Fruit fly (Drosophila melanogaster) whole organism, embryonic: ENCODE measurements around the gene Dok.

Experiments
- B-H2 ChIP-seq: fragments of 200-800 bp; sonication (Bioruptor generic); optimal IDR thresholded peaks from 2 replicates; lab custom pipeline; 2018; ENCODE audit warnings: missing biosample characterization, mild to moderate bottlenecking, missing genetic modification characterization
- CG10565 ChIP-seq: fragments of 200-800 bp; sonication (Bioruptor generic); optimal IDR thresholded peaks from 3 replicates; lab custom pipeline; 2016; ENCODE audit warnings: missing biosample characterization, mild to moderate bottlenecking, missing genetic modification characterization
- CG14860 ChIP-seq: fragments of 200-800 bp; sonication (Bioruptor generic); IDR thresholded peaks from 3 replicates; pipeline ENCODE4 v1.3.6; 2022; ENCODE audit warnings: missing biosample characterization, missing genetic modification characterization; ENCODE audit not compliant: partially characterized antibody
- CG15269 ChIP-seq: fragments of 200-800 bp; sonication (Bioruptor generic); optimal IDR thresholded peaks from 2 replicates; lab custom pipeline; 2018; ENCODE audit warnings: missing biosample characterization, mild to moderate bottlenecking, missing genetic modification characterization, moderate library complexity
- CG15514 ChIP-seq: fragments of 200-800 bp; sonication (Bioruptor generic); optimal IDR thresholded peaks from 3 replicates; lab custom pipeline; 2017; ENCODE audit warnings: missing biosample characterization, missing genetic modification characterization, mild to moderate bottlenecking, moderate library complexity, missing genetic modification reagents
- CG15696 ChIP-seq: fragments of 200-800 bp; sonication (Bioruptor generic); optimal IDR thresholded peaks from 2 replicates; lab custom pipeline; 2019; ENCODE audit warnings: missing biosample characterization, mild to moderate bottlenecking, missing genetic modification characterization, moderate library complexity
- CG2199 ChIP-seq: fragments of 200-800 bp; sonication (Bioruptor generic); IDR thresholded peaks from 3 replicates; pipeline ENCODE4 v1.3.6; 2022; ENCODE audit warnings: missing biosample characterization, missing genetic modification characterization
- CG2678 ChIP-seq: fragments of 200-800 bp; sonication (Bioruptor generic); optimal IDR thresholded peaks from 3 replicates; lab custom pipeline; 2019; ENCODE audit warnings: missing biosample characterization, mild to moderate bottlenecking, missing genetic modification characterization, moderate library complexity
- CG30020 ChIP-seq: fragments of 200-800 bp; optimal IDR thresholded peaks from 2 replicates; lab custom pipeline; 2019; ENCODE audit warnings: missing biosample characterization, mild to moderate bottlenecking, missing genetic modification characterization, moderate library complexity
- CG3065 ChIP-seq: fragments of 200-800 bp; sonication (Bioruptor generic); optimal IDR thresholded peaks from 2 replicates; lab custom pipeline; 2016; ENCODE audit warnings: missing biosample characterization, missing genetic modification characterization
- CG33557 ChIP-seq: fragments of 200-800 bp; sonication (Bioruptor generic); optimal IDR thresholded peaks from 2 replicates; lab custom pipeline; 2019; ENCODE audit warnings: missing biosample characterization, mild to moderate bottlenecking, missing genetic modification characterization, moderate library complexity
- CG3847 ChIP-seq: fragments of 200-800 bp; sonication (Bioruptor generic); IDR thresholded peaks from 2 replicates; pipeline ENCODE4 v1.3.6; 2022; ENCODE audit warnings: missing biosample characterization, missing genetic modification characterization
- CG7372 ChIP-seq: fragments of 200-800 bp; sonication (Bioruptor generic); IDR thresholded peaks from 2 replicates; pipeline ENCODE4 v1.3.6; 2022; ENCODE audit warnings: missing biosample characterization, missing genetic modification characterization
- CG7745 ChIP-seq: fragments of 200-800 bp; sonication (Bioruptor generic); optimal IDR thresholded peaks from 2 replicates; lab custom pipeline; 2018; ENCODE audit warnings: missing biosample characterization, mild to moderate bottlenecking, missing genetic modification characterization, moderate library complexity
- CG8281 ChIP-seq: fragments of 200-800 bp; sonication (Bioruptor generic); optimal IDR thresholded peaks from 2 replicates; lab custom pipeline; 2018; ENCODE audit warnings: missing biosample characterization, mild to moderate bottlenecking, missing genetic modification characterization, moderate library complexity
- CG8290 ChIP-seq, 3 experiments: fragments of 200-800 bp; sonication (Bioruptor generic); optimal IDR thresholded peaks; 2 replicates each; lab custom pipeline; 2016 to 2019; ENCODE audit warnings: missing biosample characterization in 3 of 3, missing genetic modification characterization in 3 of 3, mild to moderate bottlenecking in 2 of 3, moderate library complexity in 1 of 3
- CG9817 ChIP-seq: fragments of 200-800 bp; sonication (Bioruptor generic); optimal IDR thresholded peaks from 2 replicates; lab custom pipeline; 2018; ENCODE audit warnings: missing biosample characterization, mild to moderate bottlenecking, missing genetic modification characterization, moderate library complexity
- CG9932 ChIP-seq: fragments of 200-800 bp; sonication (Bioruptor generic); IDR thresholded peaks from 2 replicates; pipeline ENCODE4 v1.3.6; 2022; ENCODE audit warnings: missing biosample characterization, missing genetic modification characterization
- Chrac-16 ChIP-seq: fragments of 200-800 bp; sonication (Bioruptor generic); optimal IDR thresholded peaks from 3 replicates; lab custom pipeline; 2016; ENCODE audit warnings: missing biosample characterization, missing genetic modification characterization
- Dek ChIP-seq: fragments of 200-800 bp; sonication (Bioruptor generic); optimal IDR thresholded peaks from 3 replicates; lab custom pipeline; 2019; ENCODE audit warnings: missing biosample characterization, mild to moderate bottlenecking, missing genetic modification characterization, moderate library complexity
- Fer3 ChIP-seq: fragments of 200-800 bp; sonication (Bioruptor generic); optimal IDR thresholded peaks from 2 replicates; lab custom pipeline; 2018; ENCODE audit warnings: missing biosample characterization, mild to moderate bottlenecking, missing genetic modification characterization, moderate library complexity
- HLH3B ChIP-seq: fragments of 200-800 bp; sonication (Bioruptor generic); IDR thresholded peaks from 2 replicates; pipeline ENCODE4 v1.3.6; 2022; ENCODE audit warnings: missing biosample characterization, missing genetic modification characterization
- Hr3 ChIP-seq: fragments of 200-800 bp; sonication (Bioruptor generic); optimal IDR thresholded peaks from 3 replicates; lab custom pipeline; 2016; ENCODE audit warnings: missing biosample characterization, missing genetic modification characterization
- NFAT ChIP-seq: fragments of 200-800 bp; sonication (Bioruptor generic); IDR thresholded peaks from 2 replicates; pipeline ENCODE4 v1.3.6; 2022; ENCODE audit warnings: missing biosample characterization, missing genetic modification characterization
- Neu2 ChIP-seq: fragments of 200-800 bp; sonication (Bioruptor generic); optimal IDR thresholded peaks from 3 replicates; lab custom pipeline; 2016; ENCODE audit warnings: missing biosample characterization, missing genetic modification characterization, borderline replicate concordance
- Ptx1 ChIP-seq: fragments of 200-800 bp; sonication (Bioruptor generic); IDR thresholded peaks from 2 replicates; pipeline ENCODE4 v1.3.6; 2022; ENCODE audit warnings: missing biosample characterization, missing genetic modification characterization
- Rfx ChIP-seq: fragments of 200-800 bp; sonication (Bioruptor generic); IDR thresholded peaks from 2 replicates; pipeline ENCODE4 v1.3.6; 2022; ENCODE audit warnings: missing biosample characterization, missing genetic modification characterization
- Scr ChIP-seq: fragments of 200-800 bp; sonication (Bioruptor generic); IDR thresholded peaks from 2 replicates; pipeline ENCODE4 v1.3.6; 2022; ENCODE audit warnings: missing biosample characterization, missing genetic modification characterization; ENCODE audit not compliant: partially characterized antibody
- Trl ChIP-seq, 3 experiments: fragments of >200 bp in 2 of 3; fragments of 200-800 bp in 1 of 3; sonication (Bioruptor generic) in 1 of 3; optimal IDR thresholded peaks; 2 replicates in 1 of 3; 3 replicates in 2 of 3; lab custom pipeline; 2016 to 2017; ENCODE audit warnings: missing biosample characterization in 1 of 3, missing genetic modification characterization in 1 of 3
- amos ChIP-seq: fragments of 200-800 bp; sonication (Bioruptor generic); IDR thresholded peaks from 2 replicates; pipeline ENCODE4 v1.3.6; 2022; ENCODE audit warnings: missing biosample characterization, missing genetic modification characterization; ENCODE audit not compliant: partially characterized antibody
- bbx ChIP-seq: fragments of 200-800 bp; sonication (Bioruptor generic); IDR thresholded peaks from 2 replicates; pipeline ENCODE4 v1.3.6; 2022; ENCODE audit warnings: missing biosample characterization, missing genetic modification characterization; ENCODE audit not compliant: partially characterized antibody
- grau ChIP-seq: fragments of 200-800 bp; optimal IDR thresholded peaks from 3 replicates; lab custom pipeline; 2019; ENCODE audit warnings: missing biosample characterization, mild to moderate bottlenecking, missing genetic modification characterization, moderate library complexity
- gsb-n ChIP-seq: fragments of 200-800 bp; sonication (Bioruptor generic); optimal IDR thresholded peaks from 3 replicates; lab custom pipeline; 2018; ENCODE audit warnings: missing biosample characterization, mild to moderate bottlenecking, missing genetic modification characterization
- ind ChIP-seq: fragments of 200-800 bp; sonication (Bioruptor generic); optimal IDR thresholded peaks from 3 replicates; lab custom pipeline; 2016; ENCODE audit warnings: missing biosample characterization, missing genetic modification characterization
- ken ChIP-seq: fragments of 200-800 bp; sonication (Bioruptor generic); IDR thresholded peaks from 3 replicates; pipeline ENCODE4 v1.3.6; 2022; ENCODE audit warnings: missing biosample characterization, missing genetic modification characterization
- lilli ChIP-seq: fragments of 200-800 bp; sonication (Bioruptor generic); optimal IDR thresholded peaks from 3 replicates; lab custom pipeline; 2016; ENCODE audit warnings: missing biosample characterization, missing genetic modification characterization
- lola ChIP-seq, 3 experiments: fragments of >200 bp in 2 of 3; fragments of 200-800 bp in 1 of 3; sonication (Bioruptor generic) in 1 of 3; optimal IDR thresholded peaks; 2 replicates each; lab custom pipeline; 2017 to 2019; ENCODE audit warnings: missing biosample characterization in 3 of 3, missing genetic modification characterization in 3 of 3, mild to moderate bottlenecking in 1 of 3, moderate library complexity in 1 of 3
- mld ChIP-seq: fragments of 200-800 bp; sonication (Bioruptor generic); IDR thresholded peaks from 3 replicates; pipeline ENCODE4 v1.3.6; 2022; ENCODE audit warnings: missing biosample characterization, missing genetic modification characterization; ENCODE audit not compliant: partially characterized antibody
- nmo ChIP-seq: fragments of 200-800 bp; sonication (Bioruptor generic); optimal IDR thresholded peaks from 2 replicates; lab custom pipeline; 2018; ENCODE audit warnings: missing biosample characterization, mild to moderate bottlenecking, missing genetic modification characterization, moderate library complexity
- phol ChIP-seq: fragments of 200-800 bp; sonication (Bioruptor generic); optimal IDR thresholded peaks from 3 replicates; lab custom pipeline; 2018; ENCODE audit warnings: missing biosample characterization, mild to moderate bottlenecking, missing genetic modification characterization, moderate library complexity
- row ChIP-seq: fragments of 200-800 bp; sonication (Bioruptor generic); IDR thresholded peaks from 3 replicates; pipeline ENCODE4 v1.3.6; 2022; ENCODE audit warnings: missing biosample characterization, missing genetic modification characterization
- scrt ChIP-seq: fragments of 200-800 bp; sonication (Bioruptor generic); optimal IDR thresholded peaks from 2 replicates; lab custom pipeline; 2018; ENCODE audit warnings: missing biosample characterization, mild to moderate bottlenecking, missing genetic modification characterization, moderate library complexity
- slbo ChIP-seq: fragments of 200-800 bp; sonication (Bioruptor generic); IDR thresholded peaks from 2 replicates; pipeline ENCODE4 v1.3.6; 2022; ENCODE audit warnings: missing biosample characterization, missing genetic modification characterization
- tin ChIP-seq: fragments of 200-800 bp; sonication (Bioruptor generic); optimal IDR thresholded peaks from 3 replicates; lab custom pipeline; 2016; ENCODE audit warnings: missing biosample characterization, missing genetic modification characterization
- trh ChIP-seq: fragments of 200-800 bp; sonication (Bioruptor generic); optimal IDR thresholded peaks from 2 replicates; lab custom pipeline; 2016; ENCODE audit warnings: missing biosample characterization, missing genetic modification characterization
- unc-4 ChIP-seq: fragments of 200-800 bp; sonication (Bioruptor generic); IDR thresholded peaks from 2 replicates; pipeline ENCODE4 v1.3.6; 2022; ENCODE audit warnings: missing biosample characterization, missing genetic modification characterization; ENCODE audit not compliant: partially characterized antibody

Gene Dok

dm6 chrX:7323649-7324511, at the start of gene Dok, which contains the start of gene Atg5 (continued):
- TF ChIP-seq gsb-n (tag; lab: Kevin White, UChicago), result no peak
- peak; percentile 52 for TF ChIP-seq Ptx1 (GFP tag; lab: Robert Waterston, UW)
- peak; percentile 77 for TF ChIP-seq row
- TF ChIP-seq amos (GFP tag; lab: Robert Waterston, UW), result peak; percentile 79
- no peak for TF ChIP-seq CG7372 (GFP tag; lab: Robert Waterston, UW)
- TF ChIP-seq Trl (optimal IDR thresholded peaks at IDR 0.05; lab: Kevin White, UChicago), result no peak
- no peak for TF ChIP-seq Trl (GFP tag; optimal IDR thresholded peaks at IDR 0.05; lab: Kevin White, UChicago)
- peak; percentile 43 for TF ChIP-seq CG9817
- TF ChIP-seq CG3065, result no peak
- peak; percentile 28 for TF ChIP-seq Dek (tag; lab: Kevin White, UChicago)
- 0 out of 3 replicates have a peak, but pooled peaks have one; percentile 26 for TF ChIP-seq mld (GFP tag; lab: Robert Waterston, UW)
- TF ChIP-seq HLH3B (GFP tag; lab: Robert Waterston, UW), result no peak
- no peak for TF ChIP-seq CG7745 (tag; lab: Kevin White, UChicago)
- peak; percentile 62 for TF ChIP-seq unc-4 (GFP tag; lab: Robert Waterston, UW)
- peak; percentile 82 for TF ChIP-seq CG3847
- TF ChIP-seq CG15514 (GFP tag; lab: Kevin White, UChicago), result peak; percentile 43
- peak in 1 of 3 experiments; percentile 9 for TF ChIP-seq lola (GFP tag; optimal IDR thresholded peaks at IDR 0.05; lab: Kevin White, UChicago)
- 0 out of 3 replicates have a peak, but pooled peaks have one; percentile 23 for TF ChIP-seq ken (GFP tag; lab: Robert Waterston, UW)
- TF ChIP-seq scrt (GFP tag; lab: Kevin White, UChicago), result no peak
- TF ChIP-seq tin, result peak; percentile 12
- no peak for TF ChIP-seq trh (GFP tag; lab: Kevin White, UChicago)
- TF ChIP-seq CG8281 (tag; lab: Kevin White, UChicago), result no peak
- TF ChIP-seq ind (GFP tag; lab: Kevin White, UChicago), result peak; percentile 34
- TF ChIP-seq CG10565 (GFP tag; lab: Kevin White, UChicago), result no peak
- no peak for TF ChIP-seq Neu2 (GFP tag; lab: Kevin White, UChicago)
- TF ChIP-seq slbo (GFP tag; lab: Robert Waterston, UW), result peak; percentile 72
- peak; percentile 14; the same call in 1 of the 2 replicates for TF ChIP-seq bbx (GFP tag; lab: Robert Waterston, UW)
- no peak for TF ChIP-seq CG2199 (GFP tag; lab: Robert Waterston, UW)
- peak; percentile 31 for TF ChIP-seq Chrac-16 (GFP tag; lab: Kevin White, UChicago)
- no peak for TF ChIP-seq Fer3
- no peak for TF ChIP-seq B-H2 (GFP tag; lab: Kevin White, UChicago)
- TF ChIP-seq CG14860, result 0 out of 3 replicates have a peak, but pooled peaks have one; percentile 53
- TF ChIP-seq grau (tag; lab: Kevin White, UChicago), result peak; percentile 23
- TF ChIP-seq CG9932 (GFP tag; lab: Robert Waterston, UW), result peak; percentile 70
- TF ChIP-seq CG30020 (tag; lab: Kevin White, UChicago), result peak; percentile 2
- peak; percentile 67 for TF ChIP-seq Scr (GFP tag; lab: Robert Waterston, UW)
- TF ChIP-seq CG15696, result peak; percentile 21
- peak; percentile 59 for TF ChIP-seq nmo (GFP tag; lab: Kevin White, UChicago)
- TF ChIP-seq Rfx (GFP tag; lab: Robert Waterston, UW), result peak; percentile 64; the same call in 1 of the 2 replicates
- TF ChIP-seq Hr3, result peak; percentile 40
- no peak for TF ChIP-seq lilli (GFP tag; lab: Kevin White, UChicago)
- TF ChIP-seq NFAT (GFP tag; lab: Robert Waterston, UW), result 0 out of 2 replicates have a peak, but pooled peaks have one; percentile 26
- TF ChIP-seq CG8290 (GFP tag; optimal IDR thresholded peaks at IDR 0.05; lab: Kevin White, UChicago), result no peak
- peak in 1 of 2 experiments; percentile 70 for TF ChIP-seq CG8290 (tag; optimal IDR thresholded peaks at IDR 0.05; lab: Kevin White, UChicago)
- TF ChIP-seq CG33557 (GFP tag; lab: Kevin White, UChicago), result no peak
- TF ChIP-seq phol (tag; lab: Kevin White, UChicago), result peak; percentile 57
- TF ChIP-seq CG15269, result peak; percentile 21
- TF ChIP-seq CG2678 (tag; lab: Kevin White, UChicago), result peak; percentile 20
